Worm (Caenorhabditis elegans) whole organism, L4 larva: Measurements from ENCODE around the gene cut-5.

ENCODE experiments used
- F44E2.7 ChIP-seq: fragments of 200-800 bp; sonication (Bioruptor generic); IDR thresholded peaks from 2 replicates; pipeline ENCODE4 v2.1.2; 2022; ENCODE audit warnings: missing genetic modification characterization, missing compliant biosample characterization
- T20F7.1 ChIP-seq: fragments of 200-800 bp; sonication (Bioruptor generic); optimal IDR thresholded peaks from 2 replicates; lab custom pipeline; 2018; ENCODE audit warnings: mild to moderate bottlenecking, missing genetic modification characterization, missing compliant biosample characterization
- Y5F2A.4 ChIP-seq: fragments of 200-800 bp; sonication (Bioruptor generic); optimal IDR thresholded peaks from 2 replicates; lab custom pipeline; 2018; ENCODE audit warnings: mild to moderate bottlenecking, missing genetic modification characterization, missing compliant biosample characterization
- ZK546.5 ChIP-seq, 2 experiments: sonication (generic microtip); optimal IDR thresholded peaks; 2 replicates each; lab custom pipeline; 2017; ENCODE audit warnings: missing biosample characterization in 2 of 2, missing genetic modification characterization in 2 of 2
- aha-1 ChIP-seq: fragments of 150-350 bp; peaks from one replicate; lab custom pipeline; 2014; ENCODE audit warnings: missing biosample characterization, missing genetic modification characterization
- aly-2 ChIP-seq: sonication (generic microtip); optimal IDR thresholded peaks from 2 replicates; lab custom pipeline; 2018; ENCODE audit warnings: missing biosample characterization, missing genetic modification characterization
- ceh-20 ChIP-seq: fragments of 200-800 bp; sonication (Bioruptor generic); IDR thresholded peaks from 2 replicates; pipeline ENCODE4 v1.3.6; 2022; ENCODE audit warnings: missing genetic modification reagents, missing genetic modification characterization, missing compliant biosample characterization
- ceh-44 ChIP-seq: fragments of 200-800 bp; sonication (Bioruptor generic); IDR thresholded peaks from 2 replicates; pipeline ENCODE4 v1.3.6; 2022; ENCODE audit warnings: missing genetic modification reagents, missing genetic modification characterization, missing compliant biosample characterization
- ceh-62 ChIP-seq: sonication (generic microtip); optimal IDR thresholded peaks from 2 replicates; lab custom pipeline; 2017; ENCODE audit warnings: missing biosample characterization, missing genetic modification characterization
- daf-19 ChIP-seq: fragments of 200-800 bp; sonication (Bioruptor generic); conservative IDR thresholded peaks from 2 replicates; pipeline ENCODE4 v1.3.6; 2022; ENCODE audit warnings: missing genetic modification characterization, missing compliant biosample characterization
- dmd-6 ChIP-seq: fragments of 200-800 bp; sonication (Bioruptor generic); IDR thresholded peaks from 2 replicates; pipeline ENCODE4 v1.3.6; 2022; ENCODE audit warnings: missing genetic modification reagents, missing genetic modification characterization, missing compliant biosample characterization
- dmd-8 ChIP-seq: fragments of 200-800 bp; sonication (Bioruptor generic); IDR thresholded peaks from 2 replicates; pipeline ENCODE4 v1.3.6; 2022; ENCODE audit warnings: missing genetic modification characterization, missing compliant biosample characterization
- dmd-9 ChIP-seq: fragments of 200-800 bp; sonication (Bioruptor generic); IDR thresholded peaks from 2 replicates; pipeline ENCODE4 v1.3.6; 2022; ENCODE audit warnings: missing genetic modification reagents, missing genetic modification characterization, missing compliant biosample characterization
- duxl-1 ChIP-seq: sonication (generic microtip); optimal IDR thresholded peaks from 2 replicates; lab custom pipeline; 2016; ENCODE audit warnings: mild to moderate bottlenecking, missing genetic modification characterization, moderate library complexity, missing compliant biosample characterization; ENCODE audit not compliant: poor library complexity
- dve-1 ChIP-seq: sonication (generic microtip); optimal IDR thresholded peaks from 2 replicates; lab custom pipeline; 2017; ENCODE audit warnings: antibody characterized with exemption, mild to moderate bottlenecking, missing genetic modification characterization, missing compliant biosample characterization; ENCODE audit not compliant: insufficient read depth
- egl-27 ChIP-seq: sonication (generic microtip); optimal IDR thresholded peaks from 3 replicates; lab custom pipeline; 2017; ENCODE audit warnings: missing biosample characterization, missing genetic modification reagents, missing genetic modification characterization
- fkh-10 ChIP-seq: fragments of 150-350 bp; optimal IDR thresholded peaks from 2 replicates; lab custom pipeline; 2014; ENCODE audit warnings: missing biosample characterization, missing genetic modification reagents, missing genetic modification characterization
- lin-29 ChIP-seq: fragments of 200-800 bp; sonication (Bioruptor generic); IDR thresholded peaks from 2 replicates; pipeline ENCODE4 v1.3.6; 2022; ENCODE audit warnings: missing genetic modification reagents, missing genetic modification characterization, missing compliant biosample characterization
- lin-38 ChIP-seq: fragments of 200-800 bp; sonication (Bioruptor generic); IDR thresholded peaks from 2 replicates; pipeline ENCODE4 v1.3.6; 2022; ENCODE audit warnings: missing genetic modification reagents, missing genetic modification characterization, missing compliant biosample characterization
- lin-39 ChIP-seq: fragments of 150-350 bp; optimal IDR thresholded peaks from 2 replicates; lab custom pipeline; 2014; ENCODE audit warnings: missing biosample characterization, missing genetic modification reagents, missing genetic modification characterization
- madf-9 ChIP-seq: fragments of 200-800 bp; sonication (Bioruptor generic); conservative IDR thresholded peaks from 2 replicates; pipeline ENCODE4 v1.3.6; 2022; ENCODE audit warnings: missing genetic modification reagents, missing genetic modification characterization, missing compliant biosample characterization
- mdl-1 ChIP-seq, 2 experiments: fragments of 150-350 bp in 1 of 2; sonication (generic microtip) in 1 of 2; optimal IDR thresholded peaks; 2 replicates each; lab custom pipeline; 2014 to 2017; ENCODE audit warnings: missing biosample characterization in 2 of 2, missing genetic modification characterization in 2 of 2
- mdt-29 ChIP-seq: fragments of 200-800 bp; sonication (Bioruptor generic); IDR thresholded peaks from 2 replicates; pipeline ENCODE4 v1.3.6; 2022; ENCODE audit warnings: missing genetic modification reagents, missing genetic modification characterization, missing compliant biosample characterization
- mes-2 ChIP-seq: sonication (generic microtip); optimal IDR thresholded peaks from 2 replicates; lab custom pipeline; 2016; ENCODE audit warnings: missing genotype, mild to moderate bottlenecking, missing genetic modification characterization, missing compliant biosample characterization; ENCODE audit not compliant: poor library complexity, severe bottlenecking
- nhr-10 ChIP-seq: fragments of 150-350 bp; optimal IDR thresholded peaks from 2 replicates; lab custom pipeline; 2014; ENCODE audit warnings: missing biosample characterization, missing genetic modification characterization
- nhr-102 ChIP-seq: sonication (generic microtip); optimal IDR thresholded peaks from 2 replicates; lab custom pipeline; 2016; ENCODE audit warnings: mild to moderate bottlenecking, missing genetic modification characterization, moderate library complexity, missing compliant biosample characterization
- nhr-11 ChIP-seq: fragments of 150-350 bp; optimal IDR thresholded peaks from 2 replicates; lab custom pipeline; 2014; ENCODE audit warnings: missing biosample characterization, missing genetic modification characterization
- nhr-111 ChIP-seq: fragments of 200-800 bp; sonication (Bioruptor generic); optimal IDR thresholded peaks from 2 replicates; lab custom pipeline; 2018; ENCODE audit warnings: mild to moderate bottlenecking, missing genetic modification characterization, missing compliant biosample characterization
- nhr-237 ChIP-seq: sonication (generic microtip); optimal IDR thresholded peaks from 2 replicates; lab custom pipeline; 2017; ENCODE audit warnings: missing biosample characterization, missing genetic modification characterization
- nhr-28 ChIP-seq: fragments of 150-350 bp; optimal IDR thresholded peaks from 2 replicates; lab custom pipeline; 2014; ENCODE audit warnings: missing biosample characterization, missing genetic modification characterization
- php-3 ChIP-seq: fragments of 200-800 bp; sonication (Bioruptor generic); IDR thresholded peaks from 2 replicates; pipeline ENCODE4 v1.3.6; 2022; ENCODE audit warnings: missing genetic modification reagents, missing genetic modification characterization, missing compliant biosample characterization
- pqm-1 ChIP-seq: sonication (generic microtip); optimal IDR thresholded peaks from 2 replicates; lab custom pipeline; 2017; ENCODE audit warnings: missing biosample characterization, missing genetic modification characterization
- saeg-2 ChIP-seq: fragments of 200-800 bp; sonication (Bioruptor generic); IDR thresholded peaks from 2 replicates; pipeline ENCODE4 v1.3.6; 2022; ENCODE audit warnings: missing genetic modification reagents, missing genetic modification characterization, missing compliant biosample characterization
- sdz-12 ChIP-seq: fragments of 200-800 bp; sonication (Bioruptor generic); optimal IDR thresholded peaks from 2 replicates; lab custom pipeline; 2018; ENCODE audit warnings: mild to moderate bottlenecking, missing genetic modification characterization, missing compliant biosample characterization
- skn-1 ChIP-seq: fragments of 150-350 bp; optimal IDR thresholded peaks from 2 replicates; lab custom pipeline; 2014; ENCODE audit warnings: missing biosample characterization, missing genetic modification characterization
- snpc-1.2 ChIP-seq: fragments of 200-800 bp; sonication (Bioruptor generic); IDR thresholded peaks from 2 replicates; pipeline ENCODE4 v1.3.6; 2022; ENCODE audit warnings: missing genetic modification reagents, missing genetic modification characterization, missing compliant biosample characterization
- spr-3 ChIP-seq: fragments of 200-800 bp; sonication (Bioruptor generic); optimal IDR thresholded peaks from 2 replicates; lab custom pipeline; 2018; ENCODE audit warnings: mild to moderate bottlenecking, missing genetic modification characterization, missing compliant biosample characterization
- tag-97 ChIP-seq: fragments of 200-800 bp; sonication (Bioruptor generic); IDR thresholded peaks from 2 replicates; pipeline ENCODE4 v1.3.6; 2022; ENCODE audit warnings: missing genetic modification characterization, missing compliant biosample characterization
- tra-1 ChIP-seq: fragments of 200-800 bp; sonication (Bioruptor generic); IDR thresholded peaks from 2 replicates; pipeline ENCODE4 v1.3.6; 2022; ENCODE audit warnings: missing genetic modification reagents, missing genetic modification characterization, missing compliant biosample characterization
- unc-130 ChIP-seq: sonication (generic microtip); optimal IDR thresholded peaks from 2 replicates; lab custom pipeline; 2016; ENCODE audit warnings: missing genetic modification reagents, missing genetic modification characterization, missing compliant biosample characterization
- unc-39 ChIP-seq: sonication (generic microtip); optimal IDR thresholded peaks from 2 replicates; lab custom pipeline; 2017; ENCODE audit warnings: missing biosample characterization, missing genetic modification characterization
- unc-62 ChIP-seq, 3 experiments: fragments of 150-350 bp in 1 of 3; sonication (generic microtip); optimal IDR thresholded peaks in 2 of 3; peaks in 1 of 3; 1 replicate in 1 of 3; 2 replicates in 2 of 3; lab custom pipeline; 2014 to 2017; ENCODE audit warnings: missing biosample characterization in 3 of 3, missing genetic modification characterization in 3 of 3, missing genetic modification reagents in 3 of 3, missing genotype in 1 of 3
- zfp-2 ChIP-seq: sonication (generic microtip); optimal IDR thresholded peaks from 2 replicates; lab custom pipeline; 2016; ENCODE audit warnings: mild to moderate bottlenecking, missing genetic modification characterization, missing compliant biosample characterization
- zip-11 ChIP-seq: fragments of 200-800 bp; sonication (Bioruptor generic); IDR thresholded peaks from 2 replicates; pipeline ENCODE4 v1.3.6; 2022; ENCODE audit warnings: missing genetic modification characterization, missing compliant biosample characterization
- ztf-7 ChIP-seq: fragments of 150-350 bp; optimal IDR thresholded peaks from 2 replicates; lab custom pipeline; 2014; ENCODE audit warnings: missing biosample characterization, missing genetic modification characterization

cut-5 gene

ce11 chrX:10338100-10338499 lies at the start of gene cut-5:
Gene cut-5, minus strand, starts transcription at chrX:10338200.
- TF ChIP-seq ZK546.5 (tag; optimal IDR thresholded peaks at IDR 0.05; lab: Kevin White, UChicago) (no peak), lin-38 (GFP tag; lab: Robert Waterston, UW) (no peak), sdz-12 (GFP tag; lab: Kevin White, UChicago) (no peak), T20F7.1 (GFP tag; lab: Kevin White, UChicago) (no peak), duxl-1 (tag; lab: Kevin White, UChicago) (no peak), tag-97 (no peak), fkh-10 (no peak)

- TF ChIP-seq unc-39 (tag; lab: Kevin White, UChicago), result no peak
- peak; percentile 86 for TF ChIP-seq aha-1 (tag; lab: Kevin White, UChicago)
These were observed 48.4 kb upstream of the cut-5 start, which contains the start of gene dyf-6 for ce11 chrX:10386408-10386807. Gene dyf-6, minus strand, starts transcription at chrX:10386508.

- no peak for TF ChIP-seq nhr-11 (tag; lab: Kevin White, UChicago)
- TF ChIP-seq ceh-20, result no peak
- TF ChIP-seq egl-27 (tag; lab: Kevin White, UChicago), result no peak
- TF ChIP-seq lin-38 (GFP tag; lab: Robert Waterston, UW), result no peak
- no peak for TF ChIP-seq sdz-12 (GFP tag; lab: Kevin White, UChicago)
- no peak for TF ChIP-seq Y5F2A.4
- TF ChIP-seq, all 104 proteins: peak for 0
These were observed 48.0 kb upstream of the cut-5 start for ce11 chrX:10386001-10386400.

- no peak for TF ChIP-seq zfp-2 (tag; lab: Kevin White, UChicago)
- TF ChIP-seq zip-11 (GFP tag; lab: Robert Waterston, UW), result no peak
- no peak for TF ChIP-seq ceh-44 (GFP tag; lab: Robert Waterston, UW)
- TF ChIP-seq lin-39 (tag; lab: Kevin White, UChicago), result no peak
- no peak for TF ChIP-seq saeg-2 (GFP tag; lab: Robert Waterston, UW)
- no peak for TF ChIP-seq dmd-8
- TF ChIP-seq nhr-102 (tag; lab: Kevin White, UChicago), result no peak
- TF ChIP-seq mdt-29 (GFP tag; lab: Robert Waterston, UW), result no peak
- peak in 1 of 2 experiments; percentile 22 for TF ChIP-seq unc-62 (GFP tag; optimal IDR thresholded peaks at IDR 0.05 in 1 of 2; lab: Kevin White, UChicago)
- TF ChIP-seq unc-62 (tag; optimal IDR thresholded peaks at IDR 0.05; lab: Kevin White, UChicago), result no peak
- TF ChIP-seq snpc-1.2 (GFP tag; lab: Robert Waterston, UW), result no peak
- TF ChIP-seq duxl-1 (tag; lab: Kevin White, UChicago), result no peak
- TF ChIP-seq mdl-1 (tag; optimal IDR thresholded peaks at IDR 0.05; lab: Kevin White, UChicago), result no peak
- peak; percentile 55 for TF ChIP-seq pqm-1 (tag; lab: Kevin White, UChicago)
- peak; percentile 62; the same call in 1 of the 2 replicates for TF ChIP-seq dmd-6 (GFP tag; lab: Robert Waterston, UW)
- no peak for TF ChIP-seq unc-130 (GFP tag; lab: Kevin White, UChicago)
- TF ChIP-seq egl-27 (tag; lab: Kevin White, UChicago), result no peak
- TF ChIP-seq nhr-10 (tag; lab: Kevin White, UChicago), result no peak
- TF ChIP-seq skn-1 (tag; lab: Kevin White, UChicago), result no peak
- TF ChIP-seq dve-1 (tag; lab: Kevin White, UChicago), result peak; percentile 37
- no peak for TF ChIP-seq F44E2.7 (GFP tag; lab: Robert Waterston, UW)
- no peak for TF ChIP-seq daf-19 (GFP tag; lab: Robert Waterston, UW)
- TF ChIP-seq nhr-237 (tag; lab: Kevin White, UChicago), result no peak
- TF ChIP-seq lin-29 (GFP tag; lab: Robert Waterston, UW), result no peak
- TF ChIP-seq ceh-62, result no peak
- no peak for TF ChIP-seq aly-2
- peak; percentile 9 for TF ChIP-seq T20F7.1 (GFP tag; lab: Kevin White, UChicago)
- TF ChIP-seq mes-2 (tag; lab: Kevin White, UChicago), result no peak
- TF ChIP-seq madf-9 (GFP tag; lab: Robert Waterston, UW), result no peak
- TF ChIP-seq nhr-111 (GFP tag; lab: Kevin White, UChicago), result no peak
- no peak for TF ChIP-seq ztf-7 (tag; lab: Kevin White, UChicago)
- no peak for TF ChIP-seq spr-3 (GFP tag; lab: Kevin White, UChicago)
- no peak for TF ChIP-seq nhr-11 (tag; lab: Kevin White, UChicago)
- TF ChIP-seq dmd-9 (GFP tag; lab: Robert Waterston, UW), result no peak
- no peak for TF ChIP-seq tra-1 (GFP tag; lab: Robert Waterston, UW)
- TF ChIP-seq php-3 (GFP tag; lab: Robert Waterston, UW), result no peak
- peak; percentile 58 for TF ChIP-seq nhr-28 (tag; lab: Kevin White, UChicago)
These were observed 41.7 kb upstream of the cut-5 start, which contains the start of gene rme-4 for ce11 chrX:10379678-10380077. Gene rme-4, minus strand, starts transcription at chrX:10379845.
